Worm (Caenorhabditis elegans) whole organism, midembryonic: Measurements from ENCODE around the gene Y73B6BL.12.

ENCODE experiments used
- T22C8.4 ChIP-seq: fragments of 200-800 bp; sonication (Bioruptor generic); IDR thresholded peaks from 2 replicates; pipeline ENCODE4 v1.3.6; 2022; ENCODE audit warnings: missing genetic modification characterization, missing compliant biosample characterization
- cog-1 ChIP-seq: sonication (generic microtip); optimal IDR thresholded peaks from 2 replicates; lab custom pipeline; 2016; ENCODE audit warnings: missing genetic modification characterization, missing compliant biosample characterization
- flt-1 ChIP-seq: fragments of 200-800 bp; sonication (Bioruptor generic); IDR thresholded peaks from 2 replicates; pipeline ENCODE4 v1.3.6; 2022; ENCODE audit warnings: missing genetic modification characterization, missing compliant biosample characterization
- klf-2 ChIP-seq: fragments of 200-800 bp; sonication (Bioruptor generic); conservative IDR thresholded peaks from 2 replicates; pipeline ENCODE4 v1.3.6; 2022; ENCODE audit warnings: missing genetic modification reagents, missing genetic modification characterization, missing compliant biosample characterization
- med-1 ChIP-seq: sonication (generic microtip); optimal IDR thresholded peaks from 2 replicates; lab custom pipeline; 2017; ENCODE audit warnings: missing genetic modification characterization, mild to moderate bottlenecking, missing compliant biosample characterization, antibody characterized with exemption, missing genetic modification reagents; ENCODE audit not compliant: insufficient read depth
- ref-1 ChIP-seq: fragments of 200-800 bp; sonication (Bioruptor generic); conservative IDR thresholded peaks from 2 replicates; pipeline ENCODE4 v1.3.6; 2022; ENCODE audit warnings: missing genetic modification reagents, missing genetic modification characterization, missing compliant biosample characterization
- tab-1 ChIP-seq: fragments of 200-800 bp; sonication (Bioruptor generic); IDR thresholded peaks from 2 replicates; pipeline ENCODE4 v1.3.6; 2022; ENCODE audit warnings: missing genetic modification characterization, missing compliant biosample characterization
- ztf-23 ChIP-seq: fragments of 200-800 bp; sonication (Bioruptor generic); IDR thresholded peaks from 2 replicates; pipeline ENCODE4 v1.3.6; 2022; ENCODE audit warnings: missing genetic modification reagents, missing genetic modification characterization, missing compliant biosample characterization
- ztf-29 ChIP-seq: fragments of 200-800 bp; sonication (Bioruptor generic); IDR thresholded peaks from 2 replicates; pipeline ENCODE4 v1.3.6; 2022; ENCODE audit warnings: missing genetic modification reagents, missing genetic modification characterization, missing compliant biosample characterization

Gene Y73B6BL.12

ce11 chrIV:6275671-6276209, 41.5 kb downstream of the Y73B6BL.12 start, which contains the start of the genes aat-4 and T13A10.1:
Gene aat-4 (minus strand): TSS chrIV:6275721.
Gene T13A10.1 (plus strand): TSS chrIV:6276081.
- TF ChIP-seq ztf-29 (GFP tag; lab: Robert Waterston, UW) (no peak), ref-1 (no peak), cog-1 (tag; lab: Kevin White, UChicago) (no peak), flt-1 (GFP tag; lab: Robert Waterston, UW) (no peak), med-1 (GFP tag; lab: Kevin White, UChicago) (no peak)

- no peak for TF ChIP-seq ztf-23 (GFP tag; lab: Robert Waterston, UW)
- no peak for TF ChIP-seq ref-1
- TF ChIP-seq T22C8.4 (GFP tag; lab: Robert Waterston, UW): no peak
- no peak for TF ChIP-seq cog-1 (tag; lab: Kevin White, UChicago)
- TF ChIP-seq klf-2 (GFP tag; lab: Robert Waterston, UW): no peak
- TF ChIP-seq flt-1 (GFP tag; lab: Robert Waterston, UW): no peak
- no peak for TF ChIP-seq tab-1
- TF ChIP-seq med-1 (GFP tag; lab: Kevin White, UChicago): no peak
- TF ChIP-seq ztf-29 (GFP tag; lab: Robert Waterston, UW): no peak
Measured at ce11 chrIV:6271923-6272322, 45.3 kb downstream of the Y73B6BL.12 start, which contains the start of gene srv-31. Gene srv-31 (minus strand): TSS chrIV:6272023.

- no peak for TF ChIP-seq klf-2 (GFP tag; lab: Robert Waterston, UW)
- TF ChIP-seq ref-1: no peak
- TF ChIP-seq cog-1 (tag; lab: Kevin White, UChicago): no peak
- TF ChIP-seq flt-1 (GFP tag; lab: Robert Waterston, UW): no peak
- no peak for TF ChIP-seq ztf-29 (GFP tag; lab: Robert Waterston, UW)
- TF ChIP-seq med-1 (GFP tag; lab: Kevin White, UChicago): no peak
- TF ChIP-seq T22C8.4 (GFP tag; lab: Robert Waterston, UW): no peak
- TF ChIP-seq tab-1: no peak
- no peak for TF ChIP-seq ztf-23 (GFP tag; lab: Robert Waterston, UW)
Measured at ce11 chrIV:6269346-6269745, 47.9 kb downstream of the Y73B6BL.12 start, which contains the start of gene srv-30. Gene srv-30 (minus strand): TSS chrIV:6269446.
